Fruit fly (Drosophila melanogaster): ENCODE results near the gene AGO2.

Gene AGO2

DNA sequence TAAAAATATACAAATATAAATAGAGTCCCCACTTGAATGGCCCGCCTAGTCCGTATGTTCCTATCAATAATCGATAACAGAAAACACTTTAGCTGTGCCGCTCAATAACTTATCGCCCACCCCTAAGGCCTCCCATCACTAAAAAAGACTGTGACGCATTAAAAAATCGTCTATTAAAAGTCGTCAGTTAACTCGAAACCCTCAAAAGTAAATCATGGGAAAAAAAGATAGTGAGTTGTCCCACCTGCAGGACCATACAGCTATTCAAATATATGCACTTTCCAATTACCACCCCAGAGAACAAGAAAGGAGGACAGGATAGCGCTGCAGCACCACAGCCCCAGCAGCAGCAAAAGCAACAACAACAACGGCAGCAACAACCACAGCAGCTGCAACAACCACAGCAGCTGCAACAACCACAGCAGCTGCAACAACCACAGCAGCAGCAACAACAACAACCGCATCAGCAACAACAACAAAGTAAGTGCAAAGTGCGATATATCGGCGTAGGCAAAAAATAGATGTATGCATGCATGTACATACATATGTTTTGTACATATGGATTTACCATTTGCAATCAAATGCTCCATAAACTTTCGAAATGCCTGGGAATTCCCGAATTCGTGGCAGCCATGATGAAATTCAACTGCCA is at the start of gene AGO2:
Gene AGO2 (plus strand): TSS at position 121 of the 652 bp plus-strand sequence.
- no peak for TF ChIP-seq CG8478 (optimal IDR thresholded peaks at IDR 0.05)
- TF ChIP-seq Dll (optimal IDR thresholded peaks at IDR 0.05), result no peak
- no peak for TF ChIP-seq EcR (GFP tag; optimal IDR thresholded peaks at IDR 0.05)

DNA sequence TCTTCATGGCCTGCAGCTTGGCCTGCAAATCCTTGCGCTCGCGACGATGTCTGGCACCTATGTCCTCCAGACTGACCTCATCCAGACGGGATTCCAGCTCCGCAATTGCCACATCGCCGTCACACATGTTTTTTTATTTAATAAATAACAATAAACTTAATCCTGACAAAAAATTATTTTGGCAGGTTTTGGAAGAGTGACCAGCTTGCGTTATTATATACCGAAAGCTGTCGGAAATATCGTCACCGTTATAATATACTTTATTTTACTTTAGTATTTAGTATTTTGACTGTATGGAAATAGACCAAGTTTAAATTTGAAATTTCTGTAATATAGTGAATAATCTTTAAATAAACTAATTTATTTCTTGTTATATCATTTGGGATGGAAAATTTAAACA is 49.2 kb upstream of the AGO2 start, which contains the start of gene CG7857:
Gene CG7857 (minus strand): TSS at position 208 of the 400 bp plus-strand sequence.
- TF ChIP-seq Dll (optimal IDR thresholded peaks at IDR 0.05) (no peak), pan (optimal IDR thresholded peaks at IDR 0.05) (no peak), psq (optimal IDR thresholded peaks at IDR 0.05) (no peak), EcR (GFP tag; optimal IDR thresholded peaks at IDR 0.05) (no peak), usp (GFP tag; optimal IDR thresholded peaks at IDR 0.05) (no peak), CG8478 (optimal IDR thresholded peaks at IDR 0.05) (no peak)

dm6 chr3L:15506174-15506926 is 47.6 kb upstream of the AGO2 start:
- TF ChIP-seq usp (GFP tag; optimal IDR thresholded peaks at IDR 0.05) (no peak), CG8478 (optimal IDR thresholded peaks at IDR 0.05) (no peak), pan (optimal IDR thresholded peaks at IDR 0.05) (no peak), EcR (GFP tag; optimal IDR thresholded peaks at IDR 0.05) (no peak), Dll (optimal IDR thresholded peaks at IDR 0.05) (no peak)

DNA sequence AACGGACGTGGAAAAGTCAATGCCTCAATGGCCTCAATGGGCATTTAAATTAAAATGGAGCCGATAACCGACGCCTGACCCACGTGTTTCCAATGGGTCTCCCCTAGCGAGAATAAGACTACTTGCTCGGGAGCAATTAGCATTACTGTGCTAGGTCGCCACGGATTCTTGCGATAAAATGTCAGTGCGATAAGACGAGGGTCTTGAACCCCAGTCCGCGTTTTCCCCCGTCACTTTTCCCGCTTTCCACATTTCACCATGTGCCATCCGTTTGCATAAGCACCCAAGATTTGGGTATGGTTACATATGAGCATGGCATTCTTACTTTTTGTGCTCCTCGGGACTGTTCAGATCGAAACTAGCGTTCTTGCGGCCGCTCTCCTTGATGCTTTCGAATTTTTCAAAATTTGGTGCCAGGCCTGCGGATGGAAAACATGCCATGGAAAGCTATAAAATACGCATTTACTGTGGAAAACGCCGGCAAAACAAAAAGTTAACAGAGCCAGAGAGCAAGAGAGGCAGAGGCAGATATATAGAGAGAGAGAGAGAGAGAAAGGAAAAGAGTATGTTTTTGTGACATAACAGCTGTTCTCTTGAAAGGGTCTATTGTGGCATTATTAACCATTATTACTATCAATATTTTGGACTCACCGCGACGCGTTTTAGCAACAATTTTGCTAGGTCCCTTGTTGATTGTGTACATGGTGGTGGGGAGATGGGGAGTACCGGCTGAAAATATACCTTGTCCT is 46.6 kb upstream of the AGO2 start:
- TF ChIP-seq EcR (GFP tag; optimal IDR thresholded peaks at IDR 0.05) (peak in 1 of 2 experiments; percentile 3), pan (optimal IDR thresholded peaks at IDR 0.05) (no peak)

dm6 chr3L:15508233-15508632 is 45.7 kb upstream of the AGO2 start, which contains the start of gene CG7841:
TSS of gene CG7841 (minus strand) at chr3L:15508252.
- TF ChIP-seq EcR (GFP tag; optimal IDR thresholded peaks at IDR 0.05) (peak in 1 of 2 experiments; percentile 54), CG8478 (optimal IDR thresholded peaks at IDR 0.05) (no peak)

DNA sequence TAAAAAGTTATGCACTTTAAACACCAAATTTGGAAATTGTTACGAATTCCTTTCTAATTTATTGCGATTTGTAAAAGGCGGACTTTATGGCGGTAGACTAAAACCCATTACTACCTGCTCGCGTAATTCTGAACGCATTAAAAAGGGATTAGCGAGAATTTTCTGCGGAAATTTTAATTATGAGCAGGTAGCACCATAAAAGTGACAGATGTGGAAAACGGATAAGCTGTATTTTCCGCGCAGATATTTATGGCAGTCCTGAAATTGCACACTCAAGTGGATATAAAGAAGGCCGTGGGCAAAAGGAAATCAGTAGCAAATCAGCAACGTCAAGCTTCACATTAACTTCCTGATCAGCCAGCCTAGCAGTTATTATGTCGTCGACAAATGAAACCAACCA is 45.2 kb upstream of the AGO2 start, which contains the start of gene Z600:
Gene Z600 (plus strand): TSS at position 312 of the 400 bp plus-strand sequence.
- no peak for TF ChIP-seq pan (optimal IDR thresholded peaks at IDR 0.05)

- no peak for TF ChIP-seq usp (GFP tag; optimal IDR thresholded peaks at IDR 0.05)
- no peak for TF ChIP-seq EcR (GFP tag; optimal IDR thresholded peaks at IDR 0.05)
- no peak for TF ChIP-seq pan (optimal IDR thresholded peaks at IDR 0.05)
- no peak for TF ChIP-seq psq (optimal IDR thresholded peaks at IDR 0.05)
- TF ChIP-seq CG8478 (optimal IDR thresholded peaks at IDR 0.05), result no peak
- TF ChIP-seq Dll (optimal IDR thresholded peaks at IDR 0.05), result no peak
These were observed 44.5 kb upstream of the AGO2 start, which contains the start of the genes gdl and gdl-ORF39 for dm6 chr3L:15509398-15509797. TSS of gene gdl (plus strand) at chr3L:15509445. TSS of gene gdl-ORF39 (plus strand) at chr3L:15509445.

dm6 chr3L:15510787-15511186 is 43.1 kb upstream of the AGO2 start, which contains the start of gene MsrA:
TSS of gene MsrA (plus strand) at chr3L:15511052.
- TF ChIP-seq usp (GFP tag; optimal IDR thresholded peaks at IDR 0.05) (no peak), Dll (optimal IDR thresholded peaks at IDR 0.05) (no peak), psq (optimal IDR thresholded peaks at IDR 0.05) (no peak), CG8478 (optimal IDR thresholded peaks at IDR 0.05) (no peak)

dm6 chr3L:15511688-15512250 is 42.1 kb upstream of the AGO2 start:
- TF ChIP-seq psq (optimal IDR thresholded peaks at IDR 0.05) (no peak), Dll (optimal IDR thresholded peaks at IDR 0.05) (no peak), pan (optimal IDR thresholded peaks at IDR 0.05) (no peak), EcR (GFP tag; optimal IDR thresholded peaks at IDR 0.05) (no peak), usp (GFP tag; optimal IDR thresholded peaks at IDR 0.05) (no peak), CG8478 (optimal IDR thresholded peaks at IDR 0.05) (no peak)

DNA sequence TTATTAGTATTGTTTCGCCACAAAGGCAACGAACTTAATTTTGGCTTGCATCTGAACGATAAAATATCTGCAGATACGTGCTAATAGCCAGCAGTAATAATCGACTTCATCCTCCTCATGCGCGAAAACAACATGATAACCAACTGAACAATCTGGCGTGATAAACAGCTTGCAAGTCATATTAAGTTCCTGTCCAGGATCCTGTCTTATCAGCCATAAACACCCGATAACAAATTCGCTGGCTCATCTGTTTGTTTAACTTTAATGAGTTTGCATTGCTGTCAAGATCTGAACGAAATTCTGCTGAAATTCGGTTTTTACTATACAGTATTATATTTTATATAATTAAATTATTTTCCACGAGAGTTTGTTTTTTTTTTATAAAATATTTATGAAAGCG is 40.6 kb upstream of the AGO2 start:
- no peak for TF ChIP-seq usp (GFP tag; optimal IDR thresholded peaks at IDR 0.05)
- TF ChIP-seq CG8478 (optimal IDR thresholded peaks at IDR 0.05), result no peak
- TF ChIP-seq Dll (optimal IDR thresholded peaks at IDR 0.05), result no peak
- TF ChIP-seq EcR (GFP tag; optimal IDR thresholded peaks at IDR 0.05), result no peak
- no peak for TF ChIP-seq psq (optimal IDR thresholded peaks at IDR 0.05)
- TF ChIP-seq pan (optimal IDR thresholded peaks at IDR 0.05), result no peak

- no peak for TF ChIP-seq usp (GFP tag; optimal IDR thresholded peaks at IDR 0.05)
- no peak for TF ChIP-seq pan (optimal IDR thresholded peaks at IDR 0.05)
- no peak for TF ChIP-seq EcR (GFP tag; optimal IDR thresholded peaks at IDR 0.05)
- TF ChIP-seq psq (optimal IDR thresholded peaks at IDR 0.05), result no peak
- TF ChIP-seq CG8478 (optimal IDR thresholded peaks at IDR 0.05), result no peak
- TF ChIP-seq Dll (optimal IDR thresholded peaks at IDR 0.05), result no peak
These were observed 40.2 kb upstream of the AGO2 start for dm6 chr3L:15513726-15514125.

- TF ChIP-seq psq (optimal IDR thresholded peaks at IDR 0.05), result no peak
- no peak for TF ChIP-seq Dll (optimal IDR thresholded peaks at IDR 0.05)
These were observed 39.5 kb upstream of the AGO2 start for dm6 chr3L:15514405-15514804.
